Fruit fly (Drosophila melanogaster) whole organism, embryonic: ENCODE data around the gene Prtl99C.

ENCODE experiments used
- Atf6 ChIP-seq: fragments of 200-800 bp; sonication (Bioruptor generic); IDR thresholded peaks from 2 replicates; pipeline ENCODE4 v1.3.6; 2022; ENCODE audit warnings: missing biosample characterization, missing genetic modification characterization
- Blimp-1 ChIP-seq: fragments of 200-800 bp; sonication (Bioruptor generic); optimal IDR thresholded peaks from 3 replicates; lab custom pipeline; 2018; ENCODE audit warnings: missing biosample characterization, missing genetic modification characterization, mild to moderate bottlenecking, moderate library complexity, missing genetic modification reagents
- C15 ChIP-seq: fragments of 200-800 bp; sonication (Bioruptor generic); IDR thresholded peaks from 3 replicates; pipeline ENCODE4 v1.3.6; 2022; ENCODE audit warnings: missing biosample characterization, missing genetic modification characterization
- CG11093 ChIP-seq: fragments of 200-800 bp; sonication (Bioruptor generic); IDR thresholded peaks from 3 replicates; pipeline ENCODE4 v1.3.6; 2022; ENCODE audit warnings: missing biosample characterization, missing genetic modification characterization
- CG12769 ChIP-seq: fragments of 200-800 bp; sonication (Bioruptor generic); optimal IDR thresholded peaks from 2 replicates; lab custom pipeline; 2019; ENCODE audit warnings: missing biosample characterization, mild to moderate bottlenecking, missing genetic modification characterization, moderate library complexity
- CG13624 ChIP-seq: fragments of 200-800 bp; sonication (Bioruptor generic); optimal IDR thresholded peaks from 2 replicates; lab custom pipeline; 2016; ENCODE audit warnings: missing biosample characterization, missing genetic modification characterization
- CG15269 ChIP-seq: fragments of 200-800 bp; sonication (Bioruptor generic); optimal IDR thresholded peaks from 2 replicates; lab custom pipeline; 2018; ENCODE audit warnings: missing biosample characterization, mild to moderate bottlenecking, missing genetic modification characterization, moderate library complexity
- CG17328 ChIP-seq: fragments of 200-800 bp; sonication (Bioruptor generic); IDR thresholded peaks from 2 replicates; pipeline ENCODE4 v1.3.6; 2022; ENCODE audit warnings: missing biosample characterization, missing genetic modification characterization
- CG17612 ChIP-seq: fragments of 200-800 bp; sonication (Bioruptor generic); IDR thresholded peaks from 2 replicates; pipeline ENCODE4 v1.3.6; 2022; ENCODE audit warnings: missing biosample characterization, missing genetic modification characterization
- CG2120 ChIP-seq: fragments of 200-800 bp; sonication (Bioruptor generic); optimal IDR thresholded peaks from 3 replicates; lab custom pipeline; 2016; ENCODE audit warnings: missing biosample characterization, missing genetic modification characterization
- CG34224 ChIP-seq: fragments of 200-800 bp; sonication (Bioruptor generic); IDR thresholded peaks from 3 replicates; pipeline ENCODE4 v1.3.6; 2022; ENCODE audit warnings: missing biosample characterization, missing genetic modification characterization; ENCODE audit not compliant: partially characterized antibody
- CG4404 ChIP-seq: fragments of 200-800 bp; sonication (Bioruptor generic); IDR thresholded peaks from 2 replicates; pipeline ENCODE4 v1.3.6; 2022; ENCODE audit warnings: missing biosample characterization, missing genetic modification characterization
- CG6254 ChIP-seq: fragments of 200-800 bp; sonication (Bioruptor generic); optimal IDR thresholded peaks from 3 replicates; lab custom pipeline; 2017; ENCODE audit warnings: mild to moderate bottlenecking, missing biosample characterization, missing genetic modification reagents, missing genetic modification characterization
- CG6689 ChIP-seq: fragments of 200-800 bp; sonication (Bioruptor generic); IDR thresholded peaks from 2 replicates; pipeline ENCODE4 v1.3.6; 2022; ENCODE audit warnings: missing biosample characterization, missing genetic modification characterization
- CG6765 ChIP-seq: fragments of 200-800 bp; sonication (Bioruptor generic); optimal IDR thresholded peaks from 3 replicates; lab custom pipeline; 2017; ENCODE audit warnings: missing biosample characterization, mild to moderate bottlenecking, missing genetic modification characterization
- CG6854 ChIP-seq: fragments of 200-800 bp; sonication (Bioruptor generic); optimal IDR thresholded peaks from 3 replicates; lab custom pipeline; 2017; ENCODE audit warnings: missing biosample characterization, mild to moderate bottlenecking, missing genetic modification characterization
- CG7271 ChIP-seq: fragments of 200-800 bp; sonication (Bioruptor generic); optimal IDR thresholded peaks from 2 replicates; lab custom pipeline; 2018; ENCODE audit warnings: missing biosample characterization, mild to moderate bottlenecking, missing genetic modification characterization, moderate library complexity
- CG8388 ChIP-seq: fragments of 200-800 bp; sonication (Bioruptor generic); optimal IDR thresholded peaks from 2 replicates; lab custom pipeline; 2019; ENCODE audit warnings: missing biosample characterization, mild to moderate bottlenecking, missing genetic modification characterization, moderate library complexity
- CG9215 ChIP-seq: fragments of 200-800 bp; sonication (Bioruptor generic); IDR thresholded peaks from 2 replicates; pipeline ENCODE4 v1.3.6; 2022; ENCODE audit warnings: missing biosample characterization, missing genetic modification characterization
- Camta ChIP-seq: fragments of 200-800 bp; sonication (Bioruptor generic); optimal IDR thresholded peaks from 2 replicates; lab custom pipeline; 2016; ENCODE audit warnings: missing biosample characterization, missing genetic modification characterization
- D ChIP-seq, 2 experiments: fragments of 200-800 bp in 1 of 2; fragments of >200 bp in 1 of 2; sonication (Bioruptor generic) in 1 of 2; optimal IDR thresholded peaks; 2 replicates in 1 of 2; 3 replicates in 1 of 2; lab custom pipeline; 2017; ENCODE audit warnings: mild to moderate bottlenecking in 1 of 2, missing biosample characterization in 1 of 2, missing genetic modification characterization in 1 of 2, missing genetic modification reagents in 1 of 2
- Dip2 ChIP-seq: fragments of 200-800 bp; sonication (Bioruptor generic); IDR thresholded peaks from 2 replicates; pipeline ENCODE4 v1.3.6; 2022; ENCODE audit warnings: missing biosample characterization, missing genetic modification characterization
- Drgx ChIP-seq: fragments of 200-800 bp; sonication (Bioruptor generic); IDR thresholded peaks from 2 replicates; pipeline ENCODE4 v1.3.6; 2022; ENCODE audit warnings: missing biosample characterization, missing genetic modification characterization
- E2f2 ChIP-seq: fragments of 200-800 bp; sonication (Bioruptor generic); IDR thresholded peaks from 2 replicates; pipeline ENCODE4 v1.3.6; 2022; ENCODE audit warnings: missing biosample characterization, missing genetic modification characterization
- ERR ChIP-seq: fragments of 200-800 bp; sonication (Bioruptor generic); optimal IDR thresholded peaks from 2 replicates; lab custom pipeline; 2016; ENCODE audit warnings: missing biosample characterization, missing genetic modification characterization
- GATAe ChIP-seq: fragments of 200-800 bp; sonication (Bioruptor generic); conservative IDR thresholded peaks from 2 replicates; pipeline ENCODE4 v1.3.6; 2022; ENCODE audit warnings: missing biosample characterization, missing genetic modification characterization
- HLH3B ChIP-seq: fragments of 200-800 bp; sonication (Bioruptor generic); IDR thresholded peaks from 2 replicates; pipeline ENCODE4 v1.3.6; 2022; ENCODE audit warnings: missing biosample characterization, missing genetic modification characterization
- Lim3 ChIP-seq: fragments of 200-800 bp; sonication (Bioruptor generic); IDR thresholded peaks from 2 replicates; pipeline ENCODE4 v1.3.6; 2022; ENCODE audit warnings: missing biosample characterization, missing genetic modification characterization
- MTF-1 ChIP-seq: fragments of 200-800 bp; sonication (Bioruptor generic); optimal IDR thresholded peaks from 2 replicates; lab custom pipeline; 2018; ENCODE audit warnings: missing biosample characterization, mild to moderate bottlenecking, missing genetic modification characterization, borderline replicate concordance
- Poxn ChIP-seq: fragments of 200-800 bp; sonication (Bioruptor generic); IDR thresholded peaks from 2 replicates; pipeline ENCODE4 v1.3.6; 2022; ENCODE audit warnings: missing biosample characterization, missing genetic modification characterization
- Ptx1 ChIP-seq: fragments of 200-800 bp; sonication (Bioruptor generic); IDR thresholded peaks from 2 replicates; pipeline ENCODE4 v1.3.6; 2022; ENCODE audit warnings: missing biosample characterization, missing genetic modification characterization
- Rx ChIP-seq: fragments of 200-800 bp; sonication (Bioruptor generic); IDR thresholded peaks from 2 replicates; pipeline ENCODE4 v1.3.6; 2022; ENCODE audit warnings: missing biosample characterization, missing genetic modification characterization
- Ssrp ChIP-seq: fragments of 200-800 bp; sonication (Bioruptor generic); optimal IDR thresholded peaks from 2 replicates; lab custom pipeline; 2018; ENCODE audit warnings: missing biosample characterization, mild to moderate bottlenecking, missing genetic modification characterization, moderate library complexity
- ara ChIP-seq: fragments of 200-800 bp; sonication (Bioruptor generic); IDR thresholded peaks from 2 replicates; pipeline ENCODE4 v1.3.6; 2022; ENCODE audit warnings: missing biosample characterization, missing genetic modification characterization
- bowl ChIP-seq: fragments of 200-800 bp; sonication (Bioruptor generic); IDR thresholded peaks from 2 replicates; pipeline ENCODE4 v1.3.6; 2022; ENCODE audit warnings: missing biosample characterization, missing genetic modification characterization
- btn ChIP-seq: fragments of 200-800 bp; sonication (Bioruptor generic); optimal IDR thresholded peaks from 2 replicates; lab custom pipeline; 2016; ENCODE audit warnings: missing biosample characterization, missing genetic modification characterization
- chn ChIP-seq: fragments of 200-800 bp; sonication (Bioruptor generic); optimal IDR thresholded peaks from 2 replicates; lab custom pipeline; 2016; ENCODE audit warnings: missing biosample characterization, missing genetic modification characterization
- ci ChIP-seq: fragments of 200-800 bp; sonication (Bioruptor generic); IDR thresholded peaks from 3 replicates; pipeline ENCODE4 v1.3.6; 2022; ENCODE audit warnings: missing biosample characterization, missing genetic modification characterization
- croc ChIP-seq: fragments of 200-800 bp; sonication (Bioruptor generic); conservative IDR thresholded peaks from 3 replicates; pipeline ENCODE4 v1.3.6; 2022; ENCODE audit warnings: missing biosample characterization, missing genetic modification characterization
- ems ChIP-seq: fragments of 200-800 bp; sonication (Bioruptor generic); optimal IDR thresholded peaks from 3 replicates; lab custom pipeline; 2016; ENCODE audit warnings: missing biosample characterization, missing genetic modification characterization
- gcm ChIP-seq: fragments of 200-800 bp; sonication (Bioruptor generic); optimal IDR thresholded peaks from 2 replicates; lab custom pipeline; 2019; ENCODE audit warnings: missing biosample characterization, mild to moderate bottlenecking, missing genetic modification characterization, moderate library complexity
- gfzf ChIP-seq: fragments of 200-800 bp; sonication (Bioruptor generic); optimal IDR thresholded peaks from 2 replicates; lab custom pipeline; 2016; ENCODE audit warnings: missing biosample characterization, mild to moderate bottlenecking, missing genetic modification characterization, moderate library complexity
- hbn ChIP-seq: fragments of 200-800 bp; sonication (Bioruptor generic); IDR thresholded peaks from 2 replicates; pipeline ENCODE4 v1.3.6; 2022; ENCODE audit warnings: missing biosample characterization, missing genetic modification characterization; ENCODE audit not compliant: partially characterized antibody
- hkb ChIP-seq, 2 experiments: fragments of 200-800 bp in 1 of 2; fragments of >200 bp in 1 of 2; sonication (Bioruptor generic) in 1 of 2; IDR thresholded peaks in 1 of 2; optimal IDR thresholded peaks in 1 of 2; 2 replicates each; pipeline versions ENCODE4 v1.3.6 to Lab custom; 2017 to 2022; ENCODE audit warnings: missing biosample characterization in 1 of 2, missing genetic modification characterization in 1 of 2
- jing ChIP-seq: fragments of 200-800 bp; sonication (Bioruptor generic); optimal IDR thresholded peaks from 2 replicates; lab custom pipeline; 2018; ENCODE audit warnings: missing biosample characterization, mild to moderate bottlenecking, missing genetic modification characterization
- pfk ChIP-seq: fragments of 200-800 bp; sonication (Bioruptor generic); optimal IDR thresholded peaks from 2 replicates; lab custom pipeline; 2018; ENCODE audit warnings: missing biosample characterization, mild to moderate bottlenecking, missing genetic modification characterization, moderate library complexity
- pnt ChIP-seq: fragments of 200-800 bp; sonication (Bioruptor generic); optimal IDR thresholded peaks from 3 replicates; lab custom pipeline; 2016; ENCODE audit warnings: missing biosample characterization, missing genetic modification characterization
- pum ChIP-seq: fragments of 200-800 bp; sonication (Bioruptor generic); optimal IDR thresholded peaks from 2 replicates; lab custom pipeline; 2016; ENCODE audit warnings: missing biosample characterization, missing genetic modification characterization
- sens ChIP-seq: fragments of 200-800 bp; sonication (Bioruptor generic); peaks from one replicate; lab custom pipeline; 2016; ENCODE audit warnings: missing biosample characterization, missing genetic modification characterization
- slou ChIP-seq: fragments of 200-800 bp; sonication (Bioruptor generic); optimal IDR thresholded peaks from 3 replicates; lab custom pipeline; 2016; ENCODE audit warnings: missing biosample characterization, missing genetic modification characterization
- slp2 ChIP-seq: fragments of 200-800 bp; sonication (Bioruptor generic); optimal IDR thresholded peaks from 2 replicates; lab custom pipeline; 2016; ENCODE audit warnings: missing biosample characterization, missing genetic modification characterization

Gene Prtl99C

dm6 chr3R:29847126-29847525 lies 11.4 kb downstream of the Prtl99C start (continued):
- TF ChIP-seq CG6689 (GFP tag; lab: Robert Waterston, UW) (peak; percentile 23; the same call in 1 of the 2 replicates), CG9215 (no peak; the same call in 1 of the 2 replicates), jing (no peak), C15 (GFP tag; lab: Robert Waterston, UW) (no peak), GATAe (GFP tag; lab: Robert Waterston, UW) (no peak), CG6254 (GFP tag; lab: Kevin White, UChicago) (no peak), croc (GFP tag; lab: Robert Waterston, UW) (no peak), ci (GFP tag; lab: Robert Waterston, UW) (peak; percentile 48; the same call in 1 of the 3 replicates), CG8388 (GFP tag; lab: Kevin White, UChicago) (no peak), CG11093 (GFP tag; lab: Robert Waterston, UW) (no peak), ems (GFP tag; lab: Kevin White, UChicago) (no peak), CG13624 (GFP tag; lab: Kevin White, UChicago) (no peak), Poxn (no peak), Dip2 (no peak), HLH3B (no peak), CG7271 (no peak), btn (GFP tag; lab: Kevin White, UChicago) (no peak), pum (no peak), ERR (GFP tag; lab: Kevin White, UChicago) (no peak), pnt (GFP tag; lab: Kevin White, UChicago) (no peak), Rx (GFP tag; lab: Robert Waterston, UW) (peak; percentile 26; the same call in 1 of the 2 replicates), D (optimal IDR thresholded peaks at IDR 0.05; lab: Kevin White, UChicago) (no peak), D (GFP tag; optimal IDR thresholded peaks at IDR 0.05; lab: Kevin White, UChicago) (no peak), CG2120 (GFP tag; lab: Kevin White, UChicago) (no peak), Camta (GFP tag; lab: Kevin White, UChicago) (no peak), CG12769 (tag; lab: Kevin White, UChicago) (no peak), gfzf (no peak), gcm (GFP tag; lab: Kevin White, UChicago) (no peak), hkb (optimal IDR thresholded peaks at IDR 0.05; lab: Kevin White, UChicago) (no peak), hkb (GFP tag; IDR thresholded peaks at IDR 0.05; lab: Robert Waterston, UW) (0 out of 2 replicates have a peak, but pooled peaks have one; percentile 18), pfk (GFP tag; lab: Kevin White, UChicago) (no peak), slp2 (no peak), Ptx1 (peak; percentile 41), Lim3 (no peak), ara (GFP tag; lab: Robert Waterston, UW) (peak; percentile 51; the same call in 1 of the 2 replicates), CG17612 (no peak), Atf6 (GFP tag; lab: Robert Waterston, UW) (no peak), CG6854 (GFP tag; lab: Kevin White, UChicago) (no peak), slou (no peak), CG15269 (tag; lab: Kevin White, UChicago) (no peak), chn (GFP tag; lab: Kevin White, UChicago) (no peak), Ssrp (tag; lab: Kevin White, UChicago) (peak; percentile 15), hbn (no peak), Blimp-1 (GFP tag; lab: Kevin White, UChicago) (no peak), sens (GFP tag; lab: Kevin White, UChicago) (no peak), E2f2 (GFP tag; lab: Robert Waterston, UW) (no peak), CG17328 (GFP tag; lab: Robert Waterston, UW) (0 out of 2 replicates have a peak, but pooled peaks have one; percentile 21), CG4404 (GFP tag; lab: Robert Waterston, UW) (no peak), Drgx (GFP tag; lab: Robert Waterston, UW) (peak; percentile 88), CG34224 (GFP tag; lab: Robert Waterston, UW) (no peak), bowl (GFP tag; lab: Robert Waterston, UW) (no peak), CG6765 (GFP tag; lab: Kevin White, UChicago) (no peak), MTF-1 (GFP tag; lab: Kevin White, UChicago) (no peak)
